Fruit fly (Drosophila melanogaster): ENCODE data around the gene Nup160.

DNA sequence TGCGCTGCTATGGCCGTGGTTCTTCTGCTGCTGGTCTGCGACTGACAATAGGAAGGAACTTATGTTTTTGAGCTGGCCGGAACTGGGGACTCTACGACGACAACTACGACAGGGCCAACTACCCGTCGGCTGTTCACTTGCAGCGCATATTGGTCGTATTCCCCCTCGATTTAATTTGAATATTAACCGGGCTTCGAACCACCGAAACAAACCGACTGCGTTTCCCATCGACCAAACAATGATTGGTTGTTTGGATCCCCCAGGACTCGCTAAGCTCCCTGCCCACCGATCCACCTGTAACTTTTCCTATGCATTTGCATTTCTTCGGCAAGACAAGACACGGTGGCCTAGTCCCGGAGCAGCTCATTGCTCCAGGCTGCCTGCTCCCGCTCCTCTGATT lies 2.0 kb upstream of the Nup160 start, which contains the start of gene Dnaaf4:
- TF ChIP-seq HLH106 (tag; optimal IDR thresholded peaks at IDR 0.05) (no peak), foxo (GFP tag; optimal IDR thresholded peaks at IDR 0.05) (no peak)
